Worm (Caenorhabditis elegans): ENCODE data around the gene str-249.

The str-249 gene

ce11 chrIV:7173489-7173888, 13.2 kb downstream of the str-249 start, which contains the start of gene str-1:
Gene str-1, plus strand, starts transcription at chrIV:7173789.
- TF ChIP-seq sea-1 (GFP tag; conservative IDR thresholded peaks at IDR 0.05): no peak
- no peak for TF ChIP-seq ets-7 (tag; optimal IDR thresholded peaks at IDR 0.05)
- TF ChIP-seq F13C5.2 (tag; optimal IDR thresholded peaks at IDR 0.05): no peak
- no peak for TF ChIP-seq pes-1 (GFP tag; IDR thresholded peaks at IDR 0.05)
- no peak for TF ChIP-seq B0310.2 (tag; optimal IDR thresholded peaks at IDR 0.05)
- no peak for TF ChIP-seq tbx-11 (GFP tag; IDR thresholded peaks at IDR 0.05)
- TF ChIP-seq hnd-1 (tag; optimal IDR thresholded peaks at IDR 0.05): no peak
- TF ChIP-seq tra-4 (tag; optimal IDR thresholded peaks at IDR 0.05): no peak
- TF ChIP-seq ama-1 (optimal IDR thresholded peaks at IDR 0.05): no peak
- no peak for TF ChIP-seq tbx-37 (GFP tag; conservative IDR thresholded peaks at IDR 0.05)
- TF ChIP-seq scrt-1 (GFP tag; IDR thresholded peaks at IDR 0.05): no peak
- no peak for TF ChIP-seq hmbx-1 (tag; optimal IDR thresholded peaks at IDR 0.05)
- TF ChIP-seq hmg-4 (GFP tag; optimal IDR thresholded peaks at IDR 0.05): no peak
- TF ChIP-seq aly-1 (tag; optimal IDR thresholded peaks at IDR 0.05): no peak
- TF ChIP-seq ceh-36 (tag; optimal IDR thresholded peaks at IDR 0.05): no peak
- TF ChIP-seq flt-1 (GFP tag; IDR thresholded peaks at IDR 0.05): no peak
- no peak for TF ChIP-seq ceh-13 (GFP tag; optimal IDR thresholded peaks at IDR 0.05)

- no peak for TF ChIP-seq tra-4 (tag; optimal IDR thresholded peaks at IDR 0.05)
- TF ChIP-seq ets-7 (tag; optimal IDR thresholded peaks at IDR 0.05): no peak
- no peak for TF ChIP-seq hnd-1 (tag; optimal IDR thresholded peaks at IDR 0.05)
- no peak for TF ChIP-seq F13C5.2 (tag; optimal IDR thresholded peaks at IDR 0.05)
- TF ChIP-seq hmbx-1 (tag; optimal IDR thresholded peaks at IDR 0.05): no peak
- TF ChIP-seq scrt-1 (GFP tag; IDR thresholded peaks at IDR 0.05): no peak
- no peak for TF ChIP-seq tbx-37 (GFP tag; conservative IDR thresholded peaks at IDR 0.05)
- TF ChIP-seq pes-1 (GFP tag; IDR thresholded peaks at IDR 0.05): no peak
- no peak for TF ChIP-seq B0310.2 (tag; optimal IDR thresholded peaks at IDR 0.05)
- TF ChIP-seq flt-1 (GFP tag; IDR thresholded peaks at IDR 0.05): no peak
- TF ChIP-seq ceh-36 (tag; optimal IDR thresholded peaks at IDR 0.05): no peak
- TF ChIP-seq ceh-13 (GFP tag; optimal IDR thresholded peaks at IDR 0.05): no peak
Measured at ce11 chrIV:7171222-7171621, 15.4 kb downstream of the str-249 start, which contains the start of gene str-220. Gene str-220, minus strand, starts transcription at chrIV:7171322.

- TF ChIP-seq ets-7 (tag; optimal IDR thresholded peaks at IDR 0.05) (no peak), hnd-1 (tag; optimal IDR thresholded peaks at IDR 0.05) (no peak), scrt-1 (GFP tag; IDR thresholded peaks at IDR 0.05) (no peak), F13C5.2 (tag; optimal IDR thresholded peaks at IDR 0.05) (no peak), ama-1 (optimal IDR thresholded peaks at IDR 0.05) (no peak), tbx-11 (GFP tag; IDR thresholded peaks at IDR 0.05) (no peak), ceh-13 (GFP tag; optimal IDR thresholded peaks at IDR 0.05) (no peak), hmg-4 (GFP tag; optimal IDR thresholded peaks at IDR 0.05) (no peak), sea-1 (GFP tag; conservative IDR thresholded peaks at IDR 0.05) (no peak), flt-1 (GFP tag; IDR thresholded peaks at IDR 0.05) (no peak), B0310.2 (tag; optimal IDR thresholded peaks at IDR 0.05) (no peak), hmbx-1 (tag; optimal IDR thresholded peaks at IDR 0.05) (no peak)
Measured at ce11 chrIV:7167983-7168760, 18.5 kb downstream of the str-249 start, which contains the start of gene skr-16. Gene skr-16, plus strand, starts transcription at chrIV:7168710.

- TF ChIP-seq ama-1 (optimal IDR thresholded peaks at IDR 0.05): no peak
- no peak for TF ChIP-seq F13C5.2 (tag; optimal IDR thresholded peaks at IDR 0.05)
- TF ChIP-seq B0310.2 (tag; optimal IDR thresholded peaks at IDR 0.05): no peak
- no peak for TF ChIP-seq aly-1 (tag; optimal IDR thresholded peaks at IDR 0.05)
- no peak for TF ChIP-seq ets-7 (tag; optimal IDR thresholded peaks at IDR 0.05)
- TF ChIP-seq hmbx-1 (tag; optimal IDR thresholded peaks at IDR 0.05): no peak
- no peak for TF ChIP-seq flt-1 (GFP tag; IDR thresholded peaks at IDR 0.05)
- TF ChIP-seq tbx-11 (GFP tag; IDR thresholded peaks at IDR 0.05): no peak
- no peak for TF ChIP-seq pes-1 (GFP tag; IDR thresholded peaks at IDR 0.05)
- TF ChIP-seq hmg-4 (GFP tag; optimal IDR thresholded peaks at IDR 0.05): no peak
- no peak for TF ChIP-seq sea-1 (GFP tag; conservative IDR thresholded peaks at IDR 0.05)
- no peak for TF ChIP-seq hnd-1 (tag; optimal IDR thresholded peaks at IDR 0.05)
Measured at ce11 chrIV:7166553-7166952, 20.1 kb downstream of the str-249 start, which contains the start of gene C42D4.18. Gene C42D4.18, plus strand, starts transcription at chrIV:7166783.

ce11 chrIV:7165723-7166122, 20.9 kb downstream of the str-249 start, which contains the start of gene rpc-1:
Gene rpc-1, minus strand, starts transcription at chrIV:7165748.
- TF ChIP-seq F13C5.2 (tag; optimal IDR thresholded peaks at IDR 0.05) (peak; percentile 3), scrt-1 (GFP tag; IDR thresholded peaks at IDR 0.05) (no peak)

- TF ChIP-seq flt-1 (GFP tag; IDR thresholded peaks at IDR 0.05): no peak
- no peak for TF ChIP-seq hmbx-1 (tag; optimal IDR thresholded peaks at IDR 0.05)
- no peak for TF ChIP-seq F13C5.2 (tag; optimal IDR thresholded peaks at IDR 0.05)
- TF ChIP-seq tbx-37 (GFP tag; conservative IDR thresholded peaks at IDR 0.05): no peak
- no peak for TF ChIP-seq aly-1 (tag; optimal IDR thresholded peaks at IDR 0.05)
- TF ChIP-seq hmg-4 (GFP tag; optimal IDR thresholded peaks at IDR 0.05): no peak
- TF ChIP-seq hnd-1 (tag; optimal IDR thresholded peaks at IDR 0.05): no peak
- TF ChIP-seq tra-4 (tag; optimal IDR thresholded peaks at IDR 0.05): no peak
- TF ChIP-seq sea-1 (GFP tag; conservative IDR thresholded peaks at IDR 0.05): no peak
- TF ChIP-seq ama-1 (optimal IDR thresholded peaks at IDR 0.05): no peak
- TF ChIP-seq ceh-36 (tag; optimal IDR thresholded peaks at IDR 0.05): no peak
Measured at ce11 chrIV:7159586-7159985, 27.1 kb downstream of the str-249 start.

ce11 chrIV:7158161-7158560, 28.5 kb downstream of the str-249 start:
- TF ChIP-seq F13C5.2 (tag; optimal IDR thresholded peaks at IDR 0.05) (no peak), ceh-36 (tag; optimal IDR thresholded peaks at IDR 0.05) (no peak), pes-1 (GFP tag; IDR thresholded peaks at IDR 0.05) (no peak), aly-1 (tag; optimal IDR thresholded peaks at IDR 0.05) (no peak), tbx-37 (GFP tag; conservative IDR thresholded peaks at IDR 0.05) (no peak), flt-1 (GFP tag; IDR thresholded peaks at IDR 0.05) (no peak), ama-1 (optimal IDR thresholded peaks at IDR 0.05) (no peak), hnd-1 (tag; optimal IDR thresholded peaks at IDR 0.05) (no peak), hmg-4 (GFP tag; optimal IDR thresholded peaks at IDR 0.05) (no peak), hmbx-1 (tag; optimal IDR thresholded peaks at IDR 0.05) (no peak), scrt-1 (GFP tag; IDR thresholded peaks at IDR 0.05) (no peak), B0310.2 (tag; optimal IDR thresholded peaks at IDR 0.05) (no peak)
